Worm (Caenorhabditis elegans): ENCODE data around the gene ZK177.3.
A peak's percentile ranks its signal among the peaks of the same experiment; 100 is the strongest.

ZK177.3 gene

DNA sequence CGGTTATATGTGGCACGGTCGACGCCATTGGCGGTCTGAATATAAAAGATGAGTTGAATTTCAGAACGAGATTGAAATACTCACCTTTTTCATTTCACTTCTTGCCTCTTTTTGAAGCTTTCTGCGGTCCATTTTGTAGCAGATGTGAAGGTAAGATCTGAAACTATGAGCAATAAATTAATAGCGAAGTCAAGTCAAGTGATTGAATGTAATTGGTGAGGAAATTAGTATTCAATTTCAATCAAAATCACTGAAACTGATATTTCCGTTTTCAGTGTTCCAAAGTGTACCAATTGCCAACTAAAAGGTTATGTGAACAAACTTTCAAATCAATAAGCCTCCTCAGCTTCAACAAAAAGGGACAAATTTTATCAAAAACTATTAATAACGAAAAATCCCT, 26.0 kb downstream of the ZK177.3 start, which contains the start of gene C17C3.24:
Gene C17C3.24 (minus strand): TSS at position 101 of the 400 bp plus-strand sequence.
- no peak for TF ChIP-seq tbx-7 (tag; optimal IDR thresholded peaks at IDR 0.05)

- TF ChIP-seq ttx-3 (tag; optimal IDR thresholded peaks at IDR 0.05) (peak; percentile 66), pros-1 (tag; optimal IDR thresholded peaks at IDR 0.05) (peak; percentile 97), odd-2 (tag; optimal IDR thresholded peaks at IDR 0.05) (no peak), hlh-8 (tag; optimal IDR thresholded peaks at IDR 0.05) (peak; percentile 72), dmd-4 (tag; optimal IDR thresholded peaks at IDR 0.05; ENCODE audit: borderline replicate concordance) (no peak), ceh-18 (tag; optimal IDR thresholded peaks at IDR 0.05) (peak; percentile 95), C38D4.7 (GFP tag; optimal IDR thresholded peaks at IDR 0.05) (peak; percentile 70), unc-86 (tag; optimal IDR thresholded peaks at IDR 0.05) (peak; percentile 71), ceh-45 (GFP tag; IDR thresholded peaks at IDR 0.05) (no peak), pax-1 (tag; optimal IDR thresholded peaks at IDR 0.05) (peak; percentile 59), ceh-9 (tag; optimal IDR thresholded peaks at IDR 0.05) (no peak), ceh-34 (tag; optimal IDR thresholded peaks at IDR 0.05) (peak; percentile 91), lim-6 (tag; optimal IDR thresholded peaks at IDR 0.05) (peak; percentile 76), ceh-24 (tag; optimal IDR thresholded peaks at IDR 0.05) (peak; percentile 23), ahr-1 (tag; optimal IDR thresholded peaks at IDR 0.05) (peak; percentile 3), dve-1 (tag; optimal IDR thresholded peaks at IDR 0.05) (peak; percentile 93), ama-1 (optimal IDR thresholded peaks at IDR 0.05) (peak; percentile 99), K02D7.2 (tag; optimal IDR thresholded peaks at IDR 0.05) (peak; percentile 71), ceh-14 (tag; optimal IDR thresholded peaks at IDR 0.05) (peak; percentile 90), Y22D7AL.16 (tag; optimal IDR thresholded peaks at IDR 0.05) (peak; percentile 58), ref-2 (tag; optimal IDR thresholded peaks at IDR 0.05) (peak; percentile 82), unc-55 (GFP tag; optimal IDR thresholded peaks at IDR 0.05) (peak; percentile 48), ceh-22 (tag; optimal IDR thresholded peaks at IDR 0.05) (peak; percentile 18), fkh-6 (tag; optimal IDR thresholded peaks at IDR 0.05) (peak; percentile 82), nhr-11 (tag; optimal IDR thresholded peaks at IDR 0.05) (peak; percentile 75), hlh-30 (tag; optimal IDR thresholded peaks at IDR 0.05; ENCODE audit: insufficient read depth) (peak; percentile 3), pha-4 (tag; optimal IDR thresholded peaks at IDR 0.05) (no peak), hlh-13 (GFP tag; optimal IDR thresholded peaks at IDR 0.05) (peak; percentile 64), syd-9 (tag; optimal IDR thresholded peaks at IDR 0.05) (peak; percentile 65), pat-9 (tag; optimal IDR thresholded peaks at IDR 0.05) (peak; percentile 79), ceh-6 (GFP tag; optimal IDR thresholded peaks at IDR 0.05) (peak; percentile 65), pqm-1 (tag; optimal IDR thresholded peaks at IDR 0.05) (peak; percentile 77), T23F11.4 (GFP tag; optimal IDR thresholded peaks at IDR 0.05) (peak; percentile 69), fkh-10 (GFP tag; optimal IDR thresholded peaks at IDR 0.05) (peak; percentile 84), hlh-6 (tag; optimal IDR thresholded peaks at IDR 0.05) (peak; percentile 48), K09A11.1 (tag; optimal IDR thresholded peaks at IDR 0.05; ENCODE audit: insufficient read depth) (peak; percentile 77), rnt-1 (tag; optimal IDR thresholded peaks at IDR 0.05) (peak; percentile 78), eyg-1 (tag; optimal IDR thresholded peaks at IDR 0.05) (peak; percentile 51), ceh-31 (tag; optimal IDR thresholded peaks at IDR 0.05) (peak; percentile 91), zip-5 (tag; optimal IDR thresholded peaks at IDR 0.05) (peak; percentile 31), npax-4 (tag; optimal IDR thresholded peaks at IDR 0.05) (peak; percentile 49), hlh-15 (tag; optimal IDR thresholded peaks at IDR 0.05) (peak; percentile 39), mec-3 (tag; optimal IDR thresholded peaks at IDR 0.05; ENCODE audit: borderline replicate concordance) (no peak), sox-2 (GFP tag; IDR thresholded peaks at IDR 0.05) (peak; percentile 57), ceh-19 (GFP tag; optimal IDR thresholded peaks at IDR 0.05) (peak; percentile 89), F13H6.1 (tag; optimal IDR thresholded peaks at IDR 0.05) (peak; percentile 44), ceh-48 (tag; optimal IDR thresholded peaks at IDR 0.05) (peak; percentile 18), sox-4 (tag; optimal IDR thresholded peaks at IDR 0.05) (peak; percentile 68), ztf-16 (tag; optimal IDR thresholded peaks at IDR 0.05) (peak; percentile 77)
Measured at ce11 chrII:5543476-5544144, 28.0 kb downstream of the ZK177.3 start.
